Worm (Caenorhabditis elegans) whole organism, midembryonic: Measurements from ENCODE around the gene F14D7.3.

ENCODE experiments used
- T22C8.4 ChIP-seq: fragments of 200-800 bp; sonication (Bioruptor generic); IDR thresholded peaks from 2 replicates; pipeline ENCODE4 v1.3.6; 2022; ENCODE audit warnings: missing genetic modification characterization, missing compliant biosample characterization
- cog-1 ChIP-seq: sonication (generic microtip); optimal IDR thresholded peaks from 2 replicates; lab custom pipeline; 2016; ENCODE audit warnings: missing genetic modification characterization, missing compliant biosample characterization
- flt-1 ChIP-seq: fragments of 200-800 bp; sonication (Bioruptor generic); IDR thresholded peaks from 2 replicates; pipeline ENCODE4 v1.3.6; 2022; ENCODE audit warnings: missing genetic modification characterization, missing compliant biosample characterization
- klf-2 ChIP-seq: fragments of 200-800 bp; sonication (Bioruptor generic); conservative IDR thresholded peaks from 2 replicates; pipeline ENCODE4 v1.3.6; 2022; ENCODE audit warnings: missing genetic modification reagents, missing genetic modification characterization, missing compliant biosample characterization
- med-1 ChIP-seq: sonication (generic microtip); optimal IDR thresholded peaks from 2 replicates; lab custom pipeline; 2017; ENCODE audit warnings: missing genetic modification characterization, mild to moderate bottlenecking, missing compliant biosample characterization, antibody characterized with exemption, missing genetic modification reagents; ENCODE audit not compliant: insufficient read depth
- ref-1 ChIP-seq: fragments of 200-800 bp; sonication (Bioruptor generic); conservative IDR thresholded peaks from 2 replicates; pipeline ENCODE4 v1.3.6; 2022; ENCODE audit warnings: missing genetic modification reagents, missing genetic modification characterization, missing compliant biosample characterization
- tab-1 ChIP-seq: fragments of 200-800 bp; sonication (Bioruptor generic); IDR thresholded peaks from 2 replicates; pipeline ENCODE4 v1.3.6; 2022; ENCODE audit warnings: missing genetic modification characterization, missing compliant biosample characterization
- ztf-23 ChIP-seq: fragments of 200-800 bp; sonication (Bioruptor generic); IDR thresholded peaks from 2 replicates; pipeline ENCODE4 v1.3.6; 2022; ENCODE audit warnings: missing genetic modification reagents, missing genetic modification characterization, missing compliant biosample characterization
- ztf-29 ChIP-seq: fragments of 200-800 bp; sonication (Bioruptor generic); IDR thresholded peaks from 2 replicates; pipeline ENCODE4 v1.3.6; 2022; ENCODE audit warnings: missing genetic modification reagents, missing genetic modification characterization, missing compliant biosample characterization

Gene F14D7.3

DNA sequence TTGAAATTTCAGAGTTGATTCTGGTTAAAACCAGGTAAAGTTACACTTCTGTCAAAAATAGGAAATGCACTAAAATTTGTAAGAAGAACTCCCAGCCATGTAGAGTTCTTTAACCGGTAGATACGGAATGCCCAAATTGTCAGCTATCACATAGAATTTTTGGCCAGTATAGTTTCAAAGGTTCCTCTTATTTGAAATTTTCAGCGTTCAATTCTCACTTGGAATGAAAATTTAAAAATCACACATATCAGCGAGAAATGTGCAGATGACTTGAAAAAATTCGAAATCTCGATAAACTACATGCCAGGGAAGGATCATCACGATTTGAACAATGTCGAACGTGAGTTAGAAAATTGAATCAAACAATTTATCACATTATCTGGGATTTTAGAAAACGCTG lies at the start of gene F14D7.3:
F14D7.3 (plus strand) TSS at position 301 of the 400 bp plus-strand sequence.
- no peak for TF ChIP-seq ztf-23 (GFP tag; lab: Robert Waterston, UW)

DNA sequence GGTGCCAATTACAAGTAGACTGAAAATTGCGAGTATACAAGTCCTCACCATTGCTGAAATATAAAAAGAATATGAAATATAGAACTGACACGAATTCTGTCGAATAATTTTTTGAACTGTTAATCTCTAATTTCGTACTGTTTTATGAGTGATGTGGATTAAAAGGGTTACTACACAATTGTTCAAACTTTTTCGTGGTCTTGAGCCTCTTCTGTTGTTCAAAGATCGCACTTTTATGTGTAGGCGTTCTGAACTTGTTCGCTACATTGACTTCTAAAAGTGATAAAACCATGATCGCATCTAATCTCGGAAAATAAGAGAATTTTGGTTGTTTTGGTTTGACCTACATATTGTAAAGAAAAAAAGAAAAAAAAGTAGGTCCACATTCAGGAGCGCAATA lies 48.6 kb upstream of the F14D7.3 start, which contains the start of gene K02E11.4:
K02E11.4 (minus strand) TSS at position 101 of the 400 bp plus-strand sequence.
- TF ChIP-seq klf-2 = no peak
- no peak for TF ChIP-seq T22C8.4 (GFP tag; lab: Robert Waterston, UW)
- no peak for TF ChIP-seq ztf-29 (GFP tag; lab: Robert Waterston, UW)
- no peak for TF ChIP-seq cog-1 (tag; lab: Kevin White, UChicago)
- TF ChIP-seq ztf-23 (GFP tag; lab: Robert Waterston, UW) = no peak
- no peak for TF ChIP-seq flt-1
- no peak for TF ChIP-seq ref-1 (GFP tag; lab: Robert Waterston, UW)

DNA sequence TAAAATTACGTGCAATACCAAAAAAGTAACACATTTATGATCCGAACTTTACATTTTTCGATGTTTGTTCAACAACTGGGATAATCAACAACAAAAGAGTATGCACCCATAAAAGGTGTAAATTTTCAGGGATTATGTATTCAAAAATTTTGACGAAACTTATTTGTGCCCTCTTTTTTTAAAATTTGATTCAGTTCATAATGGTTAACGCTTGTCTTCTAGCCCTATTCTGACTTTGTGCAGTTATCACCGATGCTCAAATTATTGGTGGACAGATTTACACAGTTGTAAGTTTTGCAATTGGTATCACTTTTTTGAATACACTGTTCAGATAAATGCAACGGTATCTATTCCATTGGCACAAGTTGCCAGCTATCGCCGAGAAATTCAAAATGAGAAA lies 47.9 kb upstream of the F14D7.3 start, which contains the start of gene K02E11.6:
K02E11.6 (plus strand) TSS at position 149 of the 400 bp plus-strand sequence.
- TF ChIP-seq T22C8.4 (GFP tag; lab: Robert Waterston, UW) (no peak), ztf-29 (GFP tag; lab: Robert Waterston, UW) (no peak), cog-1 (tag; lab: Kevin White, UChicago) (no peak), ztf-23 (GFP tag; lab: Robert Waterston, UW) (no peak), flt-1 (no peak), tab-1 (GFP tag; lab: Robert Waterston, UW) (no peak), ref-1 (GFP tag; lab: Robert Waterston, UW) (no peak), klf-2 (no peak), med-1 (GFP tag; lab: Kevin White, UChicago) (no peak)

ce11 chrV:14252025-14252424 lies 44.6 kb upstream of the F14D7.3 start, which contains the start of gene K02E11.5:
K02E11.5 (plus strand) TSS chrV:14252325.
- TF ChIP-seq med-1 (GFP tag; lab: Kevin White, UChicago) = no peak
- TF ChIP-seq ztf-23 (GFP tag; lab: Robert Waterston, UW) = no peak
- TF ChIP-seq klf-2 = no peak
- TF ChIP-seq ref-1 (GFP tag; lab: Robert Waterston, UW) = no peak
- TF ChIP-seq tab-1 (GFP tag; lab: Robert Waterston, UW) = no peak
- no peak for TF ChIP-seq ztf-29 (GFP tag; lab: Robert Waterston, UW)
- TF ChIP-seq flt-1 = no peak
- no peak for TF ChIP-seq T22C8.4 (GFP tag; lab: Robert Waterston, UW)
- TF ChIP-seq cog-1 (tag; lab: Kevin White, UChicago) = no peak

DNA sequence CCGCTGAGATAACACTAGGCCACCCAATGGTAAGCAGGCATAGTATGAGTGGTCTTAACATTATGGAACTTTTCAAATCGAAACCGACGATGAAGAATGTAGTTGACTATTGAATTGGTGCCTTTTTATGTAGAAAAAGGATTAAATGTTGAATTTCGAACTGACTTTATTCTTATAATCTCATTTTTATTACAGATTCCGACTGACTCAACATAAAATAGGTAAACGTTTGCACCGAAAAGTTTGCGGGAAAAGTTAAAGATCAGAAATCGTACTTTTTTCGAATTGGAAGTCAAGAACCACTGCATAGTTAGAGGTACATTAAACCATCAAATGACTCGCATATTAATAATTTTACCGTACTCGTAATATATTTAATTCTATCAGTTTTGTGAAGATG lies 42.4 kb upstream of the F14D7.3 start, which contains the start of gene K02E11.7:
K02E11.7 (minus strand) TSS at position 101 of the 400 bp plus-strand sequence.
- TF ChIP-seq cog-1 (tag; lab: Kevin White, UChicago) = no peak
- no peak for TF ChIP-seq T22C8.4 (GFP tag; lab: Robert Waterston, UW)
- no peak for TF ChIP-seq med-1 (GFP tag; lab: Kevin White, UChicago)
- no peak for TF ChIP-seq tab-1 (GFP tag; lab: Robert Waterston, UW)

- no peak for TF ChIP-seq flt-1
- no peak for TF ChIP-seq T22C8.4 (GFP tag; lab: Robert Waterston, UW)
- no peak for TF ChIP-seq ztf-23 (GFP tag; lab: Robert Waterston, UW)
- no peak for TF ChIP-seq klf-2
- TF ChIP-seq cog-1 (tag; lab: Kevin White, UChicago) = no peak
- TF ChIP-seq ref-1 (GFP tag; lab: Robert Waterston, UW) = no peak
- no peak for TF ChIP-seq tab-1 (GFP tag; lab: Robert Waterston, UW)
- TF ChIP-seq ztf-29 (GFP tag; lab: Robert Waterston, UW) = no peak
- TF ChIP-seq med-1 (GFP tag; lab: Kevin White, UChicago) = no peak
These were observed 39.8 kb upstream of the F14D7.3 start, which contains the start of gene sre-8 for ce11 chrV:14256813-14257212. sre-8 (plus strand) TSS chrV:14257113.

- TF ChIP-seq ztf-23 (GFP tag; lab: Robert Waterston, UW) = no peak
- TF ChIP-seq klf-2 = no peak
- TF ChIP-seq ref-1 (GFP tag; lab: Robert Waterston, UW) = no peak
- no peak for TF ChIP-seq cog-1 (tag; lab: Kevin White, UChicago)
- TF ChIP-seq T22C8.4 (GFP tag; lab: Robert Waterston, UW) = no peak
- TF ChIP-seq ztf-29 (GFP tag; lab: Robert Waterston, UW) = no peak
- no peak for TF ChIP-seq tab-1 (GFP tag; lab: Robert Waterston, UW)
- TF ChIP-seq med-1 (GFP tag; lab: Kevin White, UChicago) = no peak
- no peak for TF ChIP-seq flt-1
These were observed 35.8 kb upstream of the F14D7.3 start, which contains the start of gene F40G12.2 for ce11 chrV:14260831-14261230. F40G12.2 (minus strand) TSS chrV:14260931.

DNA sequence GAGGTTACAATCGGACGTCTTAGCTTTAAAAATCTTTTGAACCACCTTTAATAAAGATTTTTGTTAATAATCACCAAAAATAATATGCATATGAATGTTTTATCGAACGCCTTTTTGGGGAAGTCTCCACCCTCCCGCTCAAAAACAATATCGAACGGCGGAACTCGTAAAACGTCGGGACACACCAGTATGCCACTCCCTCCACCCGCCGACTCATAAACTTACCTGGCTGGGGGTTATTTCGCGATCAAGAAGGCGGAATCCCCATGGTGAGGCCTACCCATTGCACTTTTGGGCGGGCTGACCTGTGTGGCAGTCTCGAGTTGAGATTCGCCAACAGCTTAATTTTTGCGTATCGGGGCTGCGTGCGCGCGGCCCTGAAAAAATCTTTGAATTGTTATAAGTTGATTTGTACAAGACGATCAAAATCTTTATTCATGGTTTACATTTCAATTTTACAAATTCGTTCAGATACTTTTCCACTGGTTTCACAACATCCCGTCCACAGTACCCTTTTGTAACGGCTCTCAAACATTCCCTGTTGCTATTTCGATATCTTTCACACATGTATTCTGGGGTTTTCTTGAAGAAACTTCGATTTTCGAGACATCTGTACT lies 29.2 kb upstream of the F14D7.3 start:
- TF ChIP-seq cog-1 (tag; lab: Kevin White, UChicago) (no peak), flt-1 (no peak), klf-2 (no peak), T22C8.4 (GFP tag; lab: Robert Waterston, UW) (no peak), ref-1 (GFP tag; lab: Robert Waterston, UW) (no peak), ztf-23 (GFP tag; lab: Robert Waterston, UW) (no peak), med-1 (GFP tag; lab: Kevin White, UChicago) (no peak), ztf-29 (GFP tag; lab: Robert Waterston, UW) (no peak), tab-1 (GFP tag; lab: Robert Waterston, UW) (no peak)

ce11 chrV:14268616-14269015 lies 28.0 kb upstream of the F14D7.3 start, which contains the start of gene F40G12.4:
F40G12.4 (minus strand) TSS chrV:14268716.
- TF ChIP-seq T22C8.4 (GFP tag; lab: Robert Waterston, UW) (no peak), flt-1 (no peak), ztf-29 (GFP tag; lab: Robert Waterston, UW) (no peak), ztf-23 (GFP tag; lab: Robert Waterston, UW) (no peak), med-1 (GFP tag; lab: Kevin White, UChicago) (no peak), tab-1 (GFP tag; lab: Robert Waterston, UW) (no peak), ref-1 (GFP tag; lab: Robert Waterston, UW) (no peak), cog-1 (tag; lab: Kevin White, UChicago) (no peak)
